Worm (Caenorhabditis elegans): ENCODE results near the gene plx-1.

DNA sequence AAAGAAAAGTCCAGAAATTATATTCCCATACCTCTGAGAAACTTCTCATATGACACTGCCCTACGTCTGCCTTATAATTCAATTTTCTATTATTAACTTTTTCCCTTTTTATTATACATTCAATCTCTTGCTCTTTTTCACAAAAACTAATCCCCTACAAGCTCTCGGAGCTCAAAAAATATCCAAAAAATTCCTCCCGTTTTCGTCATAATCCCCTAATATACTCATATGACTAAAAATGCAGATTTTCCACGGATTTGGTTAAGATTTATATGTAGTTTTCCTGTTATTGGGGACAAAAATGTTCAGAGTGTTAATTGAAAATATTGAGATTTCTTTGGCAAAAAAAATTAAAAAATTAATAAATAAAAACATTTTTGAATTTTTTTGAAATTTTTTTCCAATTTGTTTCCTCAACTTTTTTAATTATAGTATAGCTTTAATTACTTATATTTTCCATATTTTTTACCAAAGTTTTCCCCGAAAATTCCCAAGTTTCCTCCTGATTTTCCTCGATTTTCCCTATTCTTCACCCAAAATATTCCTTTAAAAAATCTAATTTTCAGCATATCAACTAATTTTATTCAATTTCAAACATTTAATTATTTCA, 34.9 kb upstream of the plx-1 start, which contains the start of gene lgc-30:
- TF ChIP-seq pha-4 (tag; optimal IDR thresholded peaks at IDR 0.05) (no peak), nhr-12 (tag; optimal IDR thresholded peaks at IDR 0.05) (no peak), ama-1 (optimal IDR thresholded peaks at IDR 0.05) (no peak), elt-2 (tag; optimal IDR thresholded peaks at IDR 0.05) (no peak)

Measured in whole organism, L3 larva.